Worm (Caenorhabditis elegans) whole organism, early embryonic: ENCODE data around the gene mboa-6.

Experiments
- F13C5.2 ChIP-seq: sonication (generic microtip); optimal IDR thresholded peaks from 2 replicates; lab custom pipeline; 2017; ENCODE audit warnings: mild to moderate bottlenecking, missing genetic modification characterization, inconsistent platforms, missing compliant biosample characterization
- ceh-36 ChIP-seq: sonication (generic microtip); optimal IDR thresholded peaks from 2 replicates; lab custom pipeline; 2016; ENCODE audit warnings: missing genetic modification characterization, inconsistent platforms, missing compliant biosample characterization

DNA sequence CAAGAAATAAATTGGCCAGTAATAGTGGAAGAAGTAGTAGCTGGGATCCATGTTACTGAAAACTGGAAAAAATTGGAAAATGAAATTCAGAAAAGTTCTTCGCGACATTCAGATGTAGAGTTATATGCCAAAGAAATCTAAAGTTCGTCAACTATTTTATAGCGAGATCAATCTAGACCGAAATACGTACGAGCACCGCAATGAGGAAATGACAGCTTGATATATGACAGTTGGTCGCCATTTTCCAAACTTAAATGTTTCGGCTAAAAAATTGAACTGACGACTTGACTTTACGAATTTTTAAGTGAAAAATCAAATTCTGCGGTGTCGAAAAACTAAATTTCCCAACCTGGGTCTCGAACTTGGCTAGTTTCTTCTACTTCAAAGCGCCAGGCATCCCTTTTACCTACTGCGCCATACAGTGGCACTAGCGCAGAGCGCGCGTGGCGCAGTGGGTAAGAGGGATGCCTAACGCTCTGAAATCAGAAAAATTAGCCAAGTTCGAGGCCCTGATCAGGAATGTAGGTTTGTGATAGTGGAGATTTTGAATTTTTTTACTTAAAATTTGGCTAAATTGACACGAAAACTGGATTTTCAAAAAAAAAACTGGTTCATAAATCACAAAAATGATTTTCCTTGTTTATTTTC lies 21.0 kb upstream of the mboa-6 start, which contains the start of gene srd-66:
- TF ChIP-seq ceh-36 (no peak), F13C5.2 (no peak)
